Worm (Caenorhabditis elegans): ENCODE results near the gene srbc-79.
A peak's percentile ranks its signal among the peaks of the same experiment; 100 is the strongest.
"Not testable (repeated sequence)": the region's sequence is repeated elsewhere in the genome, so short reads cannot be mapped to it uniquely, and the experiment has no call there.

The srbc-79 gene

ce11 chrV:20514483-20514882 lies 22.2 kb upstream of the srbc-79 start:
- TF ChIP-seq elt-2 (tag; optimal IDR thresholded peaks at IDR 0.05) (peak; percentile 58), daf-12 (tag; optimal IDR thresholded peaks at IDR 0.05) (no peak)

ce11 chrV:20513661-20514060 lies 21.4 kb upstream of the srbc-79 start, which contains the start of gene Y38H6C.8:
Gene Y38H6C.8, plus strand, starts transcription at chrV:20513961.
- TF ChIP-seq ceh-28, egl-5, snpc-4 (tag; optimal IDR thresholded peaks at IDR 0.05): not testable (repeated sequence)

- TF ChIP-seq nhr-237 (tag; optimal IDR thresholded peaks at IDR 0.05) (no peak), unc-62 (GFP tag; optimal IDR thresholded peaks at IDR 0.05) (no peak), unc-39 (tag; optimal IDR thresholded peaks at IDR 0.05) (no peak), nhr-43 (tag; optimal IDR thresholded peaks at IDR 0.05; ENCODE audit: poor library complexity, severe bottlenecking) (no peak)
Measured at ce11 chrV:20509427-20509826, 17.1 kb upstream of the srbc-79 start.

ce11 chrV:20506542-20506941 lies 14.3 kb upstream of the srbc-79 start:
- TF ChIP-seq lin-15B (tag; optimal IDR thresholded peaks at IDR 0.05) (no peak), nhr-77 (tag; optimal IDR thresholded peaks at IDR 0.05) (no peak), elt-3 (tag; optimal IDR thresholded peaks at IDR 0.05) (no peak), sea-2 (GFP tag; optimal IDR thresholded peaks at IDR 0.05) (no peak), hmg-11 (tag; optimal IDR thresholded peaks at IDR 0.05) (no peak), fos-1 (tag; optimal IDR thresholded peaks at IDR 0.05) (no peak), skn-1 (tag; optimal IDR thresholded peaks at IDR 0.05) (no peak), fkh-2 (tag; optimal IDR thresholded peaks at IDR 0.05) (no peak)

ce11 chrV:20504997-20505396 lies 12.7 kb upstream of the srbc-79 start, which contains the start of gene Y38H6C.4:
Gene Y38H6C.4, minus strand, starts transcription at chrV:20505097.
- TF ChIP-seq ama-1 (optimal IDR thresholded peaks at IDR 0.05) (no peak), tbx-2 (tag; optimal IDR thresholded peaks at IDR 0.05) (no peak), egl-27 (tag; optimal IDR thresholded peaks at IDR 0.05) (no peak), ceh-9 (tag; optimal IDR thresholded peaks at IDR 0.05) (no peak), egl-5 (tag; optimal IDR thresholded peaks at IDR 0.05) (no peak)

ce11 chrV:20500405-20500804 lies 8.1 kb upstream of the srbc-79 start, which contains the start of gene dct-14:
Gene dct-14, minus strand, starts transcription at chrV:20500505.
- TF ChIP-seq mml-1 (tag; optimal IDR thresholded peaks at IDR 0.05) (no peak), nhr-76 (tag; optimal IDR thresholded peaks at IDR 0.05) (no peak), eor-1 (tag; optimal IDR thresholded peaks at IDR 0.05) (no peak), zag-1 (tag; optimal IDR thresholded peaks at IDR 0.05) (no peak), R02D3.7 (tag; optimal IDR thresholded peaks at IDR 0.05) (no peak), nhr-12 (tag; optimal IDR thresholded peaks at IDR 0.05) (no peak), pqm-1 (tag; optimal IDR thresholded peaks at IDR 0.05) (no peak), unc-39 (tag; optimal IDR thresholded peaks at IDR 0.05) (no peak), nfya-1 (tag; optimal IDR thresholded peaks at IDR 0.05; ENCODE audit: insufficient read depth) (no peak), ztf-4 (tag; optimal IDR thresholded peaks at IDR 0.05) (no peak), nhr-28 (tag; optimal IDR thresholded peaks at IDR 0.05) (no peak), elt-2 (tag; optimal IDR thresholded peaks at IDR 0.05) (no peak), lin-39 (tag; optimal IDR thresholded peaks at IDR 0.05) (no peak), nhr-11 (tag; optimal IDR thresholded peaks at IDR 0.05) (no peak), ceh-16 (tag; optimal IDR thresholded peaks at IDR 0.05) (no peak), fkh-2 (tag; optimal IDR thresholded peaks at IDR 0.05) (no peak)
